Fruit fly (Drosophila melanogaster) whole organism, embryonic: ENCODE data around the gene heix.

Source experiments
- CG10321 ChIP-seq: fragments of 200-800 bp; sonication (Bioruptor generic); IDR thresholded peaks from 2 replicates; pipeline ENCODE4 v1.3.6; 2022; ENCODE audit warnings: missing biosample characterization, missing genetic modification characterization
- CG11560 ChIP-seq: fragments of 200-800 bp; sonication (Bioruptor generic); IDR thresholded peaks from 3 replicates; pipeline ENCODE4 v1.3.6; 2022; ENCODE audit warnings: missing biosample characterization, missing genetic modification characterization
- CG12219 ChIP-seq: fragments of 200-800 bp; sonication (Bioruptor generic); optimal IDR thresholded peaks from 3 replicates; lab custom pipeline; 2018; ENCODE audit warnings: missing biosample characterization, mild to moderate bottlenecking, missing genetic modification characterization
- CG12744 ChIP-seq: fragments of 200-800 bp; sonication (Bioruptor generic); optimal IDR thresholded peaks from 2 replicates; lab custom pipeline; 2016; ENCODE audit warnings: missing biosample characterization, missing genetic modification characterization
- CG15011 ChIP-seq: fragments of 200-800 bp; sonication (Bioruptor generic); optimal IDR thresholded peaks from 3 replicates; lab custom pipeline; 2018; ENCODE audit warnings: missing biosample characterization, mild to moderate bottlenecking, missing genetic modification characterization
- CG15269 ChIP-seq: fragments of 200-800 bp; sonication (Bioruptor generic); optimal IDR thresholded peaks from 2 replicates; lab custom pipeline; 2018; ENCODE audit warnings: missing biosample characterization, mild to moderate bottlenecking, missing genetic modification characterization, moderate library complexity
- CG15696 ChIP-seq: fragments of 200-800 bp; sonication (Bioruptor generic); optimal IDR thresholded peaks from 2 replicates; lab custom pipeline; 2019; ENCODE audit warnings: missing biosample characterization, mild to moderate bottlenecking, missing genetic modification characterization, moderate library complexity
- CG17186 ChIP-seq: fragments of 200-800 bp; sonication (Bioruptor generic); optimal IDR thresholded peaks from 3 replicates; lab custom pipeline; 2017; ENCODE audit warnings: missing biosample characterization, missing genetic modification reagents, missing genetic modification characterization
- CG17359 ChIP-seq: fragments of 200-800 bp; sonication (Bioruptor generic); optimal IDR thresholded peaks from 3 replicates; lab custom pipeline; 2018; ENCODE audit warnings: missing biosample characterization, mild to moderate bottlenecking, missing genetic modification characterization, moderate library complexity
- CG17912 ChIP-seq: fragments of 200-800 bp; sonication (Bioruptor generic); optimal IDR thresholded peaks from 2 replicates; lab custom pipeline; 2018; ENCODE audit warnings: missing biosample characterization, mild to moderate bottlenecking, missing genetic modification characterization
- CG2120 ChIP-seq: fragments of 200-800 bp; sonication (Bioruptor generic); optimal IDR thresholded peaks from 3 replicates; lab custom pipeline; 2016; ENCODE audit warnings: missing biosample characterization, missing genetic modification characterization
- CG2875 ChIP-seq: fragments of 200-800 bp; sonication (Bioruptor generic); optimal IDR thresholded peaks from 2 replicates; lab custom pipeline; 2017; ENCODE audit warnings: missing biosample characterization, mild to moderate bottlenecking, missing genetic modification characterization, missing genetic modification reagents
- CG34224 ChIP-seq: fragments of 200-800 bp; sonication (Bioruptor generic); IDR thresholded peaks from 3 replicates; pipeline ENCODE4 v1.3.6; 2022; ENCODE audit warnings: missing biosample characterization, missing genetic modification characterization; ENCODE audit not compliant: partially characterized antibody
- CG4404 ChIP-seq: fragments of 200-800 bp; sonication (Bioruptor generic); IDR thresholded peaks from 2 replicates; pipeline ENCODE4 v1.3.6; 2022; ENCODE audit warnings: missing biosample characterization, missing genetic modification characterization
- CG7357 ChIP-seq: fragments of 200-800 bp; sonication (Bioruptor generic); IDR thresholded peaks from 3 replicates; pipeline ENCODE4 v1.3.6; 2022; ENCODE audit warnings: missing biosample characterization, missing genetic modification characterization
- CG7372 ChIP-seq: fragments of 200-800 bp; sonication (Bioruptor generic); IDR thresholded peaks from 2 replicates; pipeline ENCODE4 v1.3.6; 2022; ENCODE audit warnings: missing biosample characterization, missing genetic modification characterization
- CG7839 ChIP-seq: fragments of 200-800 bp; sonication (Bioruptor generic); optimal IDR thresholded peaks from 3 replicates; lab custom pipeline; 2018; ENCODE audit warnings: missing biosample characterization, mild to moderate bottlenecking, missing genetic modification characterization, moderate library complexity
- CG8089 ChIP-seq: fragments of 200-800 bp; sonication (Bioruptor generic); optimal IDR thresholded peaks from 3 replicates; lab custom pipeline; 2016; ENCODE audit warnings: missing biosample characterization, missing genetic modification characterization
- CG8944 ChIP-seq: fragments of 200-800 bp; sonication (Bioruptor generic); optimal IDR thresholded peaks from 3 replicates; lab custom pipeline; 2016; ENCODE audit warnings: missing biosample characterization, missing genetic modification characterization
- CoRest ChIP-seq: fragments of 200-800 bp; sonication (Bioruptor generic); optimal IDR thresholded peaks from 3 replicates; lab custom pipeline; 2018; ENCODE audit warnings: missing biosample characterization, mild to moderate bottlenecking, missing genetic modification characterization, moderate library complexity
- D ChIP-seq, 2 experiments: fragments of 200-800 bp in 1 of 2; fragments of >200 bp in 1 of 2; sonication (Bioruptor generic) in 1 of 2; optimal IDR thresholded peaks; 2 replicates in 1 of 2; 3 replicates in 1 of 2; lab custom pipeline; 2017; ENCODE audit warnings: mild to moderate bottlenecking in 1 of 2, missing biosample characterization in 1 of 2, missing genetic modification characterization in 1 of 2, missing genetic modification reagents in 1 of 2
- E2f1 ChIP-seq: fragments of 200-800 bp; sonication (Bioruptor generic); IDR thresholded peaks from 2 replicates; pipeline ENCODE4 v1.3.6; 2022; ENCODE audit warnings: missing biosample characterization, missing genetic modification characterization
- E2f2 ChIP-seq: fragments of 200-800 bp; sonication (Bioruptor generic); IDR thresholded peaks from 2 replicates; pipeline ENCODE4 v1.3.6; 2022; ENCODE audit warnings: missing biosample characterization, missing genetic modification characterization
- Fer1 ChIP-seq: fragments of 200-800 bp; sonication (Bioruptor generic); optimal IDR thresholded peaks from 2 replicates; lab custom pipeline; 2017; ENCODE audit warnings: missing biosample characterization, mild to moderate bottlenecking, missing genetic modification characterization
- Hr3 ChIP-seq: fragments of 200-800 bp; sonication (Bioruptor generic); optimal IDR thresholded peaks from 3 replicates; lab custom pipeline; 2016; ENCODE audit warnings: missing biosample characterization, missing genetic modification characterization
- Hr39 ChIP-seq: fragments of >200 bp; optimal IDR thresholded peaks from 2 replicates; lab custom pipeline; 2017
- NK7.1 ChIP-seq: fragments of 200-800 bp; sonication (Bioruptor generic); optimal IDR thresholded peaks from 3 replicates; lab custom pipeline; 2016; ENCODE audit warnings: missing biosample characterization, missing genetic modification characterization
- Sox102F ChIP-seq: fragments of 200-800 bp; sonication (Bioruptor generic); optimal IDR thresholded peaks from 2 replicates; lab custom pipeline; 2018; ENCODE audit warnings: missing biosample characterization, mild to moderate bottlenecking, missing genetic modification characterization, moderate library complexity
- Ssrp ChIP-seq: fragments of 200-800 bp; sonication (Bioruptor generic); optimal IDR thresholded peaks from 2 replicates; lab custom pipeline; 2018; ENCODE audit warnings: missing biosample characterization, mild to moderate bottlenecking, missing genetic modification characterization, moderate library complexity
- Stat92E ChIP-seq, 3 experiments: fragments of >200 bp in 2 of 3; fragments of 200-800 bp in 1 of 3; sonication (Bioruptor generic) in 1 of 3; optimal IDR thresholded peaks; 2 replicates each; lab custom pipeline; 2017 to 2019; ENCODE audit warnings: missing biosample characterization in 3 of 3, missing genetic modification characterization in 3 of 3, mild to moderate bottlenecking in 1 of 3, moderate library complexity in 1 of 3
- Vsx1 ChIP-seq: fragments of 200-800 bp; sonication (Bioruptor generic); optimal IDR thresholded peaks from 2 replicates; lab custom pipeline; 2017; ENCODE audit warnings: missing biosample characterization, mild to moderate bottlenecking, missing genetic modification characterization, missing genetic modification reagents
- ab ChIP-seq: fragments of 200-800 bp; sonication (Bioruptor generic); optimal IDR thresholded peaks from 2 replicates; lab custom pipeline; 2016; ENCODE audit warnings: missing biosample characterization, missing genetic modification characterization
- ara ChIP-seq: fragments of 200-800 bp; sonication (Bioruptor generic); IDR thresholded peaks from 2 replicates; pipeline ENCODE4 v1.3.6; 2022; ENCODE audit warnings: missing biosample characterization, missing genetic modification characterization
- crc ChIP-seq: fragments of 200-800 bp; sonication (Bioruptor generic); optimal IDR thresholded peaks from 2 replicates; lab custom pipeline; 2016; ENCODE audit warnings: missing biosample characterization, missing genetic modification characterization
- eve ChIP-seq, 2 experiments: fragments of >200 bp; optimal IDR thresholded peaks; 2 replicates each; lab custom pipeline; 2017; ENCODE audit warnings: missing biosample characterization in 2 of 2, missing genetic modification characterization in 2 of 2
- ewg ChIP-seq: fragments of 200-800 bp; sonication (Bioruptor generic); optimal IDR thresholded peaks from 3 replicates; lab custom pipeline; 2017; ENCODE audit warnings: mild to moderate bottlenecking, missing biosample characterization, missing genetic modification reagents, missing genetic modification characterization
- gsb ChIP-seq: fragments of 200-800 bp; sonication (Bioruptor generic); IDR thresholded peaks from 2 replicates; pipeline ENCODE4 v1.3.6; 2022; ENCODE audit warnings: missing biosample characterization, missing genetic modification characterization
- hkb ChIP-seq, 2 experiments: fragments of 200-800 bp in 1 of 2; fragments of >200 bp in 1 of 2; sonication (Bioruptor generic) in 1 of 2; IDR thresholded peaks in 1 of 2; optimal IDR thresholded peaks in 1 of 2; 2 replicates each; pipeline versions ENCODE4 v1.3.6 to Lab custom; 2017 to 2022; ENCODE audit warnings: missing biosample characterization in 1 of 2, missing genetic modification characterization in 1 of 2
- ken ChIP-seq: fragments of 200-800 bp; sonication (Bioruptor generic); IDR thresholded peaks from 3 replicates; pipeline ENCODE4 v1.3.6; 2022; ENCODE audit warnings: missing biosample characterization, missing genetic modification characterization
- klu ChIP-seq: fragments of 200-800 bp; sonication (Bioruptor generic); IDR thresholded peaks from 2 replicates; pipeline ENCODE4 v1.3.6; 2022; ENCODE audit warnings: missing biosample characterization, missing genetic modification characterization
- mirr ChIP-seq: fragments of 200-800 bp; sonication (Bioruptor generic); optimal IDR thresholded peaks from 3 replicates; lab custom pipeline; 2018; ENCODE audit warnings: missing biosample characterization, mild to moderate bottlenecking, missing genetic modification characterization
- prd ChIP-seq, 3 experiments: fragments of >200 bp in 2 of 3; fragments of 200-800 bp in 1 of 3; sonication (Bioruptor generic) in 1 of 3; optimal IDR thresholded peaks in 2 of 3; IDR thresholded peaks in 1 of 3; 2 replicates in 2 of 3; 3 replicates in 1 of 3; pipeline versions ENCODE4 v1.3.6 to Lab custom; 2017 to 2022; ENCODE audit warnings: missing biosample characterization in 1 of 3, missing genetic modification characterization in 1 of 3
- pzg ChIP-seq: fragments of 200-800 bp; sonication (Bioruptor generic); optimal IDR thresholded peaks from 3 replicates; lab custom pipeline; 2018; ENCODE audit warnings: missing biosample characterization, mild to moderate bottlenecking, missing genetic modification characterization, moderate library complexity
- row ChIP-seq: fragments of 200-800 bp; sonication (Bioruptor generic); IDR thresholded peaks from 3 replicates; pipeline ENCODE4 v1.3.6; 2022; ENCODE audit warnings: missing biosample characterization, missing genetic modification characterization
- sens-2 ChIP-seq: fragments of 200-800 bp; sonication (Bioruptor generic); IDR thresholded peaks from 2 replicates; pipeline ENCODE4 v1.3.6; 2022; ENCODE audit warnings: missing biosample characterization, missing genetic modification characterization
- sim ChIP-seq: fragments of 200-800 bp; sonication (Bioruptor generic); IDR thresholded peaks from 2 replicates; pipeline ENCODE4 v1.3.6; 2022; ENCODE audit warnings: missing biosample characterization, missing genetic modification characterization
- sqz ChIP-seq: fragments of 200-800 bp; sonication (Bioruptor generic); optimal IDR thresholded peaks from 3 replicates; lab custom pipeline; 2018; ENCODE audit warnings: missing biosample characterization, mild to moderate bottlenecking, missing genetic modification characterization
- tin ChIP-seq: fragments of 200-800 bp; sonication (Bioruptor generic); optimal IDR thresholded peaks from 3 replicates; lab custom pipeline; 2016; ENCODE audit warnings: missing biosample characterization, missing genetic modification characterization
- tll ChIP-seq, 2 experiments: fragments of 200-800 bp in 1 of 2; fragments of >200 bp in 1 of 2; sonication (Bioruptor generic) in 1 of 2; optimal IDR thresholded peaks; 2 replicates each; lab custom pipeline; 2017 to 2019; ENCODE audit warnings: missing biosample characterization in 2 of 2, missing genetic modification characterization in 2 of 2, mild to moderate bottlenecking in 1 of 2, moderate library complexity in 1 of 2

heix gene

DNA sequence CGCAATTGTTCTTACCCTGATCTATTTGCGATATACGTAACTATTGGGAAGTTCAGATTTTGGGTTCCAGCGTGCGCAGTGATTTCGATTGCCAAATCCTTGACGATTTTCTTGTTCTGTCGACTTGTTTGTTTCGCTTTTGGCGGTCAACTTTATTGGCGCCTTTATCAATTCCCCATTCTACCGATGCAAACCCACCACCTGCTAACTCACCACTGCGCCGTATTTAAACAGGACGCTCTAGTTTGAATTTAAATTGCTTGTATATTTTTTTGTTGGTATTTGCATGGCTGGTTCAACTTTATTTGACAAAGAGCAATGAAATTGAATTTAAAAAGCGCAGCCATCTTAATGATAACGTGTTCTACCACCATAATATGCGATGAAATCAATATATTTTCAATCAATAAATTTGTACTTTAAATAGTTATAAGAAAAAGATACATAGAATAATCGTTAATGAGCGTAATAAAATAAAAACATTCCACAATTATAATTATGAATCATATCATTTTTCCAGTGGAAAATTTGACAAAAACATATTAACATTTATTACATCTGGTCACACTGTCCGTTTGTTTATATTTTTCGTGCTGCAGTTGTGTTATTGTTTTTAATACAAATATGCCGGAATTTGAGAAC, 38.0 kb downstream of the heix start, which contains the start of the genes twe and CG4935 (continued):
- no peak for TF ChIP-seq prd (optimal IDR thresholded peaks at IDR 0.05; lab: Kevin White, UChicago)
- no peak for TF ChIP-seq prd (GFP tag; IDR thresholded peaks at IDR 0.05; lab: Robert Waterston, UW)
- TF ChIP-seq CG12219 (GFP tag; lab: Kevin White, UChicago): no peak
- TF ChIP-seq hkb (optimal IDR thresholded peaks at IDR 0.05; lab: Kevin White, UChicago): no peak
- TF ChIP-seq hkb (GFP tag; IDR thresholded peaks at IDR 0.05; lab: Robert Waterston, UW): no peak
- TF ChIP-seq Hr39 (lab: Kevin White, UChicago): no peak
- TF ChIP-seq CG8089 (GFP tag; lab: Kevin White, UChicago): no peak
- TF ChIP-seq CG17912 (GFP tag; lab: Kevin White, UChicago): no peak
- no peak for TF ChIP-seq CG17186 (GFP tag; lab: Kevin White, UChicago)
- no peak for TF ChIP-seq CG34224 (GFP tag; lab: Robert Waterston, UW)
- TF ChIP-seq Ssrp (tag; lab: Kevin White, UChicago): peak; percentile 44
- no peak for TF ChIP-seq CG12744 (GFP tag; lab: Kevin White, UChicago)
- TF ChIP-seq ab (GFP tag; lab: Kevin White, UChicago): no peak
- no peak for TF ChIP-seq D (optimal IDR thresholded peaks at IDR 0.05; lab: Kevin White, UChicago)
- no peak for TF ChIP-seq D (GFP tag; optimal IDR thresholded peaks at IDR 0.05; lab: Kevin White, UChicago)
- no peak for TF ChIP-seq CG15269 (tag; lab: Kevin White, UChicago)
- peak; percentile 59 for TF ChIP-seq CoRest (tag; lab: Kevin White, UChicago)
- no peak for TF ChIP-seq CG4404 (GFP tag; lab: Robert Waterston, UW)
- TF ChIP-seq sqz: no peak
- TF ChIP-seq sim: no peak
- TF ChIP-seq ken: no peak
- TF ChIP-seq Fer1: no peak
- TF ChIP-seq sens-2 (GFP tag; lab: Robert Waterston, UW): no peak
- no peak for TF ChIP-seq tll (GFP tag; optimal IDR thresholded peaks at IDR 0.05; lab: Kevin White, UChicago)
- no peak for TF ChIP-seq CG10321
- no peak for TF ChIP-seq mirr (GFP tag; lab: Kevin White, UChicago)
- no peak for TF ChIP-seq CG8944 (GFP tag; lab: Kevin White, UChicago)
- TF ChIP-seq row: peak; percentile 26; the same call in 1 of the 3 replicates
- no peak for TF ChIP-seq CG17359 (tag; lab: Kevin White, UChicago)
- TF ChIP-seq eve (GFP tag; optimal IDR thresholded peaks at IDR 0.05; lab: Kevin White, UChicago): no peak
- peak; percentile 77 for TF ChIP-seq E2f2 (GFP tag; lab: Robert Waterston, UW)
- no peak for TF ChIP-seq CG15011 (GFP tag; lab: Kevin White, UChicago)
- TF ChIP-seq pzg: peak; percentile 11
- TF ChIP-seq crc (GFP tag; lab: Kevin White, UChicago): no peak
- TF ChIP-seq Sox102F (GFP tag; lab: Kevin White, UChicago): no peak
- no peak for TF ChIP-seq CG2120 (GFP tag; lab: Kevin White, UChicago)
- TF ChIP-seq ara: no peak
- no peak for TF ChIP-seq Stat92E (GFP tag; optimal IDR thresholded peaks at IDR 0.05; lab: Kevin White, UChicago)
- no peak for TF ChIP-seq NK7.1 (GFP tag; lab: Kevin White, UChicago)
- no peak for TF ChIP-seq Hr3
- TF ChIP-seq Vsx1: no peak
- TF ChIP-seq klu (GFP tag; lab: Robert Waterston, UW): no peak
- no peak for TF ChIP-seq CG7357 (GFP tag; lab: Robert Waterston, UW)
- peak; percentile 22 for TF ChIP-seq ewg (GFP tag; lab: Kevin White, UChicago)
- TF ChIP-seq E2f1 (GFP tag; lab: Robert Waterston, UW): no peak
- no peak for TF ChIP-seq CG11560 (tag; lab: Robert Waterston, UW)
- no peak for TF ChIP-seq CG7839
- TF ChIP-seq CG15696: no peak
- TF ChIP-seq CG2875 (GFP tag; lab: Kevin White, UChicago): no peak
- TF ChIP-seq tin (GFP tag; lab: Kevin White, UChicago): no peak
- TF ChIP-seq CG7372: no peak
- no peak for TF ChIP-seq gsb (GFP tag; lab: Robert Waterston, UW)
